Worm (Caenorhabditis elegans): Measurements from ENCODE around the gene W09D6.4.

DNA sequence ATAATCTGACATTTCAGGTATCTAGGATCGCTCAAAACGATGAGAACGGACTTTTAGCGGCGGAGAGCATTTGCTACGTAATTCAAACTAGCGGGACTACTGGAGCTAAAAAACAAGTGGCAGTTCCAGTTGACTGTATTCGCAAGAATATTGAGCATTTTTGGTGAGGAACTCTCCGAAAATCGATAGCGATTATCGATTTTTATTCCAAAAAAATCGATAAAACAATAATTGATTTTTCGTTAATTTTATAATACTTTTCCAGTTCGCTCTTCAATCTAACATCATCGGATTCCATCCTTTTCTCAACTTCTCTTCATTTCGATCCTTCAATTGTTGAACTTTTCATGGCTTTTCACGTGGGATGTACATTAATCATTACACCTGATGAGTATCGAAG is 10.3 kb upstream of the W09D6.4 start:
- TF ChIP-seq W03F9.2 (tag; optimal IDR thresholded peaks at IDR 0.05) (no peak), him-1 (tag; optimal IDR thresholded peaks at IDR 0.05) (no peak)
